Fruit fly (Drosophila melanogaster): ENCODE results near the gene Galt.

The Galt gene

DNA sequence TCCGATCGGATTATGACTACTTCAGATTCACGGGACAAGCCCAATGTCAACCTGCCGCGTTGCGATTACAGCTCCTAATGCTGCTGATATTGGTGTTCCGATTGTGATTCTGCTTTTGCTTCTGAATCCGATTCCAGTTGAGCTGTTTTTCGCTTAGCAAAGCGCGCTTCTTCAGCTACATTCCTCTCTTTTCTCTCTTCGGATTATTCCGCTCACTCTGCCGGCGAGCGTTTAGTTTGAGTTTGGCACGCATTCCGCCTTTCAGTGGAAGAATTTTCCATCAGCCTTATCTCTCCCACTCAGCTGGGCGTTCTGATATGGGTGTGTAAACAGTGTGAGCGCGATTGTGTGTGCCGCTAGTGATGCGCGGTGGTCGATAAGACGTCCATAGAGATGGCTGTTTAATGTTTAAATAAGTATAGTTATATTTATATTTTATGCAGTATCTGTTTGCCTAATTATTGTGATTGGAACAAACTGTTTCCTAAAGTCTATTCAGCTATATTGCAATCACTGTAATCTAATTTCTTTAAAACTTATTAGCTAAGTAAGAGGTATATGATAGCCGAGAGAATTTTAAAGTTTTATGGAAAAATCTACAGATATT, at the start of gene Galt:
Galt (minus strand) TSS at position 315 of the 607 bp plus-strand sequence.
- TF ChIP-seq psq (optimal IDR thresholded peaks at IDR 0.05) (no peak), usp (GFP tag; optimal IDR thresholded peaks at IDR 0.05) (no peak), EcR (GFP tag; optimal IDR thresholded peaks at IDR 0.05) (no peak), CG8478 (optimal IDR thresholded peaks at IDR 0.05) (no peak)

DNA sequence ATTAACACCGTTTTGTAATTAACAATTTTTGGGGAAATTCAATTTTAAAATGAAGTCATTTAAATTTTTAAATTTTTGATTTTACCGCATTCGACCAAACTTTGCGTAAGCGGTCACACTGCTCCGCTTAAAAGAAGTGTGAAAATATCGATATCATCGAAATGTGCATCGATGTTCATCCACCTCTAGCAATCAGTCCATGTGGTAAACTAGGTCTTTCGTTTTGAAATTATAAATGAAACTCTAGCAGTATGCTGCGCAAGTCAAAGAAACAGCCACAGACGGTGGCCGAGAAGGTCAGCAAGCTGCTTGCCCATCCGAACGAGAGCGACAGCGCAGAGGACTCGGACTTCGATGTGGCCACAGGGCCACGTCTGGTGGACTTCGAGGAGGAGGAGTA, 49.6 kb upstream of the Galt start, which contains the start of gene Aatf:
Aatf (plus strand) TSS at position 166 of the 400 bp plus-strand sequence.
- TF ChIP-seq pan (optimal IDR thresholded peaks at IDR 0.05) (no peak), usp (GFP tag; optimal IDR thresholded peaks at IDR 0.05) (no peak), CG8478 (optimal IDR thresholded peaks at IDR 0.05) (no peak), EcR (GFP tag; optimal IDR thresholded peaks at IDR 0.05) (no peak), psq (optimal IDR thresholded peaks at IDR 0.05) (no peak), Dll (optimal IDR thresholded peaks at IDR 0.05) (no peak)

DNA sequence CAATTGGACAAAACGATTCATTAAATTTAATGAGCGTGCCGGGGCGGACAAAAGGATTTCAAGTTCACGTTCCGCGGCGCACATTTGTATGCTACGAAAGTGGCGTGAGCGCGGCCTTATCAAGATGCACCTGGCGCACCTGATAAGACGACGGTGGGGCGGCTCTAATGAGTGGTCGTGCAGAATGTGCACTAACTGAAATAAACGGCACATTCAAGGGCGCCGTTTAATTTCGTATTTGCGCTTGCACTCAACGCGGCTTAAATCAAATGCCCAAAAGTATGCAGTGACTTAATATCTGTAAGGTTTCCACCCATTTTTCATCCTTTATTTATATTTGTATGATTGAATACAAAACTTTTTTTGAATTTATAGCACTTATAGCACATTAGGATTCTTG, 49.1 kb upstream of the Galt start:
- TF ChIP-seq CG8478 (optimal IDR thresholded peaks at IDR 0.05) (no peak), pan (optimal IDR thresholded peaks at IDR 0.05) (no peak), Dll (optimal IDR thresholded peaks at IDR 0.05) (no peak), EcR (GFP tag; optimal IDR thresholded peaks at IDR 0.05) (no peak), usp (GFP tag; optimal IDR thresholded peaks at IDR 0.05) (no peak)

DNA sequence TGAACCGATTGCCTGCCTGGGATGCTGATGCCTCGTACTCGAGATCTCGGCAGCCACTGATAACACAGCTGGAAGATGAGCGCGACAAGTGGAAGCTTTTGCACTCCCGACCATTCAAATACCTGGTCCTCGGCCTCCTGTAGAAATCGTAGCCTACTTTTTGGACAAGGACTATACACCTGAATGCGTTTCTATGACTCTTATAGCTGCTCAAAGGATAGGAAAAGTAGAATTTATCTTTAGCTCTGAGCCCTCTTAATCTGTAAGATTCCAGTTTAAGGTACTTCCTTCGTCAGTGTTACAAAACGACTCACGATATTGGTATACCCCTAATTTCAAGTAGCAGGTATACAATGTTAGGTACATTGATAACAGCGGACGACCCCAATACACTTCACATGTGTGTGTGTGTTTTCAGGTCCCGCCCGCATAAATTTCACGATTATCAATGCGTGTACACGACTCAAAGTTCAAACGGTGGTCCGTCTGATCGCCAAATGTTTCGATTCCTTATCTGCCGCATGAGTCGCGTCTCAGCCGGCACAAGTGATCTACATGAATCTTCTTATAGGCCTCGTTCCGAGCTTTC, 48.4 kb upstream of the Galt start, which contains the start of gene AkhR:
AkhR (minus strand) TSS at position 5 of the 589 bp plus-strand sequence.
- TF ChIP-seq pan (optimal IDR thresholded peaks at IDR 0.05) (peak; percentile 76), Dll (optimal IDR thresholded peaks at IDR 0.05) (no peak)

DNA sequence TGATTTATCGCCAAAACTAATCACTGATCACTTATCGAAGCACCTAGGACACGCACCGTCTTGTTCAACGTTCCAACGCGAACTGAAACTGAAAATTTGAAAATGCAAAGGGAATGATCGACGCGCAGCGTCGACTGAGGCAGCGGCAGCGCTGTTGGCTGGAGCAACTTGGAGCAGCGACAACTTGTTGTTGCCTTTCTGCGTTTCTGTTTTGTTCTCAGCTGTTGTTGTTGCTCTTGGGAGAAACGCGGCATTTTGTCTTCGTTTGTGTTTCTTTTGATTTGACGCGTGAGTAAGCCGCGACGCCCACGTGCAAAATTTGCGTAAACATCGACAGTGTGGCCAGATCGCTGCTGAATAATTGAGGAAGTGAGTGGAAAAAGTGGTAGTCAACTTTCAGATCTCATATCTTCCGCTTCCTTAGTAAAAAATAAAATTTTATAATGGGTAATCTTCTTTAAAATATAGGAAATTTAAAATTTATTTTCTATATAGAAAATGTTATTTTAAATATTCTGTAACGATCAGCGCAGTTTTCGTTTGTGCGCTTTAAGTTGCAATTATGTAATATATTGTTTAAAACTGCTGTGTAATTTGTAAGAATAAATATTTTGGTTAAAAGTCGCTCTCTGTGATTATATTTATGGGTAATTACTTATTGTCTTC, 41.3 kb upstream of the Galt start, which contains the start of gene Tsp:
Tsp (minus strand) TSS at position 90 of the 666 bp plus-strand sequence.
- TF ChIP-seq Dll (optimal IDR thresholded peaks at IDR 0.05) (peak; percentile 29), EcR (GFP tag; optimal IDR thresholded peaks at IDR 0.05) (no peak), usp (GFP tag; optimal IDR thresholded peaks at IDR 0.05) (no peak), psq (optimal IDR thresholded peaks at IDR 0.05) (no peak), CG8478 (optimal IDR thresholded peaks at IDR 0.05) (no peak), pan (optimal IDR thresholded peaks at IDR 0.05) (no peak)

DNA sequence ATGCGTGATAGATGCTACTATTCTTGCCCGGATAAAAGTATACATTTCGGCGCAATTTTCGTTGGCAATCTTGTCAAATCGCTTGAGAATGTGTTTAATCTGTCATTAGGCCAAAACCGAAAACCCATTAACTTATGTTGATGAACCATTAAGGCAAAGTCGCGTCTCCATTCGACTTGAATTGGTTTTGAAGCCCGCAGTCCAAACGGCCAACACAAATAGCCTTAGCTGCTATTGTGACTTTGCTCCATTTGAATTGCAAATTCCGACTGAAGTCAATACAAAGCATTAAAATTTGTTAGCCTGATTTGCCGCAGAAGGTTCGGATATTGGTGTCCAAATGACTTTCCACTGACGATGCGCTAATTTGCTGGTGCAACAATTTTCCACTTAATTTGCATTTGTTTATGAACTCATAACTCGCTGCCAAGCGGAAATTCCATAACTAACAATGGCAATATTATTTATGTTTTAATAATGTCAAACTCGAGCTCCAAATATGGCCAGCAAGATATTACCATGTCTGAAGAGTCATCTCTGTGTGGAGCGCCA, 38.6 kb upstream of the Galt start:
- TF ChIP-seq EcR (GFP tag; optimal IDR thresholded peaks at IDR 0.05), result no peak
- no peak for TF ChIP-seq Dll (optimal IDR thresholded peaks at IDR 0.05)
- no peak for TF ChIP-seq pan (optimal IDR thresholded peaks at IDR 0.05)
- TF ChIP-seq CG8478 (optimal IDR thresholded peaks at IDR 0.05), result no peak

DNA sequence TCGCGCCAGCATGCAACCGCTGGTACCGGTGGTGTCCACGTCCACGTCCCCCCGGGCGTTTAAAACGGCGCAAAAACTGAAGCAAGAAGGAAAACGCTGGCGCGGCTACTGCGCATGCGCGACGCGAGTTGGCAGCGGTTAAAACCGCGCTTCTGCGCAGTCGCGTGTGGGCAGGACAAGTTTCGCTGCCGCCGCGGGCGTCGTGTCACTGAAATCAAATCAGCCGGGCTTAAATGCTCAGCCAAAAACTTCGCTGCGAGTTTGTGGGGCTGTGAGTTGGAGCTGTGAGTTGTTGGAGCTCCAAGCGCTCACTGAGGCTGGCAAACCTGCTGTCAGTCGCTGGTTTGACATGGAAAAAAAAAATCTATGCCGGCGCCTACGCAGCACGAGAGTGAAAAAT, 37.2 kb upstream of the Galt start:
- TF ChIP-seq psq (optimal IDR thresholded peaks at IDR 0.05) (no peak), Dll (optimal IDR thresholded peaks at IDR 0.05) (no peak), CG8478 (optimal IDR thresholded peaks at IDR 0.05) (no peak), usp (GFP tag; optimal IDR thresholded peaks at IDR 0.05) (no peak), pan (optimal IDR thresholded peaks at IDR 0.05) (no peak), EcR (GFP tag; optimal IDR thresholded peaks at IDR 0.05) (no peak)

DNA sequence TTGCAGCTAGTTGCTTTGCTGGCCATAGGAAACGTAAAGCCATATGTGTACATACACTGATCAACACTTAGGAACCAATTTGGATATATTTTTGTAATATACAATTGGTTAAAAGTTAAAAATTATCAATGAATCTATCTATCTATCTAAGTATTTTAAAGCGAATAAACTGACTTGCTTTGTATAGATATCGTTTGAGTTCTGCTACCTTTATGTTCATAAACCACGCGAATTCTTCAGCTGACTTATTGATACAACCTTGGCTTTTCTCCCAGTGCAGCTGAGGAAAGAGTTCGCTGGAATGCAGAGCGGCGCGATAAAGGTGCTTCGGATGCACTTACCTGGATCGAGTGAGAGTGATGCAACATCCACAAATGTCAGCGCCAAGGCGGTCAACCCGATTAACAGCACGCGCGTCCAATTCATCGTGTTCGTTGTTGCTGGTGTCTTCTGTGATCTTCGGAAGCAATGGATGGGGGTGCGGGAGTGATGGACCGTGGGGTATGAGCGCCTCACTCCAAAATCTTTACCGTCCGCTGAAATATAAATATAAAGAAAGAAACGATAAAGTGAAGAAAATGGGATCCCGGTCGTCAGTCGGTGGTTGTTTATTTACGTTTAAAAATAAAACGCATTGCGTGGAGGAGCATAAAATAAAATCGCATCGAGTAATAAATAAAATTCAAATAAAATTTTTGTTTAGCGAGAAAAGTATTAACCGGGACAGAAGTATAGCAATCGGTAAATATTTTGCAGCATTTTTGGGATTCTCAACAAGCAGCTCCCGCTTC, 33.8 kb upstream of the Galt start:
- no peak for TF ChIP-seq EcR (GFP tag; optimal IDR thresholded peaks at IDR 0.05)
- no peak for TF ChIP-seq pan (optimal IDR thresholded peaks at IDR 0.05)
- TF ChIP-seq CG8478 (optimal IDR thresholded peaks at IDR 0.05), result no peak

DNA sequence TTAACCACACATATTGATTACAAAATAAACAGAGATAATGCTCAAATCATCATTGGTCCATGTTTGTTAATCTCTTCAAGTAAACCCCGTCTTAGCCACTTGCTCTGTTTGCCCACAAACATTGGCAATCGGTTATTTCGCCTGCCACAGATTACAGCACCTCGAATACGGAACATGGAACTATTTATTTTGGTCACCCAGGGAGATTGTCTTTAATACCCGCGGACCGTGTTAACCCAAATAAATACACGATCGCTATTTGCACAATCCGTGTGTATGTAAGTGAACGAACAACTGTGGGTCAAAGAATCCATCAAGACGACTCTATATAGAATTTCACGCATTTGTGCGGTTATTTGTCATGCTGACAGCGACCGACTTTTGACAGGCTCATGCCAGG, 32.9 kb upstream of the Galt start:
- TF ChIP-seq pan (optimal IDR thresholded peaks at IDR 0.05) (no peak), Dll (optimal IDR thresholded peaks at IDR 0.05) (no peak)

DNA sequence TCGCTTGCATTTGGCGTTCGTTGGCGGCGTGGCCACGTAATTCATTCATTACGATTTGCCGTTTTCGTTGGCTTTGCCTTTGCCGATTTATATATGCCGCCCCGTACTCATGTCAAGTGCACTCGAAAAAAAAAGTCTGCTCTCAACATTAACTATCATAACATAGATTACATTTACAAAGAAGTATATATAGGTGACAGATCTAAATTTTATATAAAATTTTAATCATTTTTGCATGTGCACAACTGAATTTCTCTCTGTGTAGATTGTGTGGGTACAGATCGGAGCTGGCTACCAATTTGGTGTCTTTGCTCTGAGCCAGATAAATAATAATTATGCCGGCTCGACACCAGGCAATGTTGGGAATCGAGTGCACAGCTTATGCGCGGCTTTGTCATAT, 30.6 kb upstream of the Galt start:
- TF ChIP-seq EcR (GFP tag; optimal IDR thresholded peaks at IDR 0.05) (no peak), usp (GFP tag; optimal IDR thresholded peaks at IDR 0.05) (no peak), Dll (optimal IDR thresholded peaks at IDR 0.05) (no peak), CG8478 (optimal IDR thresholded peaks at IDR 0.05) (no peak), psq (optimal IDR thresholded peaks at IDR 0.05) (no peak), pan (optimal IDR thresholded peaks at IDR 0.05) (no peak)

DNA sequence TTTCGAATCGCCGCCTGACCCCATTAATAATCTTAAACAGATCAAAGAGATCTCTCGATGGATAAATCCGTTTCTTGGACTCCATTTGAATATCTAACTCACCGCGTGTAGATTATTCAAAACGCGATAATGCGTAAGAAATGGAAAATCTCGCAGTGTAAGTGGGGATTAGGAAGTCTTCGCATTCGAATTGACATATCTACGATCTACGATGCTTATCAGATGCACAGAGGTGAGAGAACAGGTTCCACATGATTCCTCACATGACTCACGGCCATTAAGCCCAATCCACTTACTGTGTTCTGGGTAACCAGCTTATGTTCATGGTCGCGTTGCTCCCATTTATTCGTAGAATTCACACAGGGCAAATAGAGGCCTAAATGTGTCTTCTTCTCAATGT, 28.4 kb upstream of the Galt start:
- no peak for TF ChIP-seq pan (optimal IDR thresholded peaks at IDR 0.05)
- no peak for TF ChIP-seq Dll (optimal IDR thresholded peaks at IDR 0.05)
- TF ChIP-seq usp (GFP tag; optimal IDR thresholded peaks at IDR 0.05), result no peak
- no peak for TF ChIP-seq EcR (GFP tag; optimal IDR thresholded peaks at IDR 0.05)
- no peak for TF ChIP-seq psq (optimal IDR thresholded peaks at IDR 0.05)
- TF ChIP-seq CG8478 (optimal IDR thresholded peaks at IDR 0.05), result no peak

DNA sequence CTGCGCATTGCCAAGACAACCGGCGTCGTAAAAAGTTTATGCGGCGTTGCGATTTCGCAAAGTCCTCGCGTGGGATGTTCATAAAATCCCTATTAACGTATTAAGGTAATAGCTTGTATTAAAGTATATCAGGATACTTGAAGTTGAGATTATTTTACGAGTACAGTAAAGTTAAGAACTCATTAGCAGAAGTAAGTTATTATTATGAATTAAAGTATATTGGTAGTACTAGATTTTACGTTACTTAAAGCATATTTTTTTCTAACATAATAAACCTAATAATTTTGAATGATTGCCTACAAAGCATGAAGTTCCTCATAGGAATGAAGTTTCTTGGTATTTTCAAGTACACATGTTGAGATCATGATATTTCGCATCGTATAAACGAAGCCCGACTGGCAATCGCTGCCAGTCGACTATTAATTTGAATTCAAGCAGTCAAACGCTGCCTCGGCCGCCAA, 26.0 kb upstream of the Galt start:
- no peak for TF ChIP-seq usp (GFP tag; optimal IDR thresholded peaks at IDR 0.05)
- TF ChIP-seq CG8478 (optimal IDR thresholded peaks at IDR 0.05), result no peak
- TF ChIP-seq pan (optimal IDR thresholded peaks at IDR 0.05), result no peak
- TF ChIP-seq psq (optimal IDR thresholded peaks at IDR 0.05), result no peak
- TF ChIP-seq EcR (GFP tag; optimal IDR thresholded peaks at IDR 0.05), result no peak
- TF ChIP-seq Dll (optimal IDR thresholded peaks at IDR 0.05), result no peak
